Worm (Caenorhabditis elegans): ENCODE results near the gene F44G4.7.

Gene F44G4.7

DNA sequence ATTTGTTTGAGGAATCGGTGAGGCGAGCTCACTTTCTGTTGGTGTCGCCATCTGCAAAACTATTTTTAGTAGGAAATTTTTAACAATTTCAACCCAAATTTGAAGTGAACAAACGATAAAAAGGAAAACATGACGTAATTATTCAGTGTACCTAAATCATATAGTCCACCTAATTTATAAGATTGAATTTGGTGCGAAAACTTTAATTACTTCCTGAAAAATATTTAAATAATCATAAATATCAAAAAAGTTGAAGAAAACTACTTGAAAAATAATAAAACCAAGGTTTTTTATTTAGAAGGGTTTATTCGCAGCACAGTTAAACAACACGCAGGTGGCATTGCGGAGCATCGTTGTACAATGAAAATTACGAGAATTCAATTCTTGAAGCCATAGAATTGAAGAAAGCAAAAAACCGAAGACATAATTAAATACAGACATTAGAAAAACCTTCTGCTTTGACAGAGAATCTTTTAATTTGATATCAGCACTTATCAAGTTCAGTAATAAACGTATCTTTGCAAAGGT lies 31.4 kb downstream of the F44G4.7 start, which contains the start of gene tomm-40:
tomm-40 (minus strand) TSS at position 51 of the 528 bp plus-strand sequence.
- peak; percentile 37 for TF ChIP-seq unc-55 (GFP tag; optimal IDR thresholded peaks at IDR 0.05)
- TF ChIP-seq mdl-1 (tag; optimal IDR thresholded peaks at IDR 0.05) = no peak
- peak; percentile 39 for TF ChIP-seq C34F6.9 (tag; optimal IDR thresholded peaks at IDR 0.05)

DNA sequence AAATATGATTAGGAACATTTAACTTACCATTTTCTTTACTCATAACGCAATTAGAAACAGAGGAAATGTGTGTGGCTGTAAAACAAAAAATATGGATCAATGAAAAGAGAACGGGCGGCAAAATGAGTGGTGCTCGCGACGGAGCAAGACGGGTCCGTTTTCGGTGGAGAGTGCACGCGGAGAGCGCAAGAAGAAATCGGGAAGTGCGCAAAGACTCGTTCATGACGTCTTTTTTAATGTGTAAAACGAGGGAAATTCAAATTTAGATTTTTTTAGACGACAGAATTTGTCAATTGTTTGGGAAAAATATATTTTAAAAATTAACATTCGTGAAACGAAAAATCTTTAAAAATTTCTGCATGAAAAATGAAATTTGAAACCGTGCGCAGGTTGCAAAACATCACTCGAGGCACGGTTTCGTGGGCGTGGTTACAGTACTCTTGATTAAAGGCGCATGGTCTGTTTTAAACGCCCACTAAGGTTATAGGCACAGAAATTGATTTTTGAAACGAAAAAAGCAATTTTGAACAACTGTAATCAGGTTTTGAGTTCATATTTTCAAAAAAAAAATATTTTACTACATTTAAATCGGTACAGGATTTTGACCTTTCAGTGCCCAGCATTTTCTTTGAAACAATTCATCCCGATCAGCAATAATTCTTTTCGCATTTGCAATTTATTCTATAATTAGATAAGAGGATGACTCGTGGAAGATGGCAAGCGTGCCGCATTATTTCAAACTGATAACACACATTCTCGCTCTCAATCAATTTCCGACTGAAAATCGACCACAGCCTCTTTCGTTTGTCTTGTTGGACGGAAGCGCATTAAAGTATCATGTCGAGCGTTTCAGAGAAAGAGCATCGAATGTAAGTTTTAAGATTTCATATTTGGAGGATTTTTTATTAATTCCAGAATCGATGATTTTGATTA lies 35.5 kb downstream of the F44G4.7 start, which contains the start of the genes szy-20 and C18E9.5:
szy-20 (minus strand) TSS at position 83 of the 933 bp plus-strand sequence.
C18E9.5 (plus strand) TSS at position 730 of the 933 bp plus-strand sequence.
- peak; percentile 59 for TF ChIP-seq sma-3 (GFP tag; optimal IDR thresholded peaks at IDR 0.05)
- no peak for TF ChIP-seq elt-1 (tag; optimal IDR thresholded peaks at IDR 0.05)
- TF ChIP-seq elt-3 (tag; optimal IDR thresholded peaks at IDR 0.05) = no peak
- peak; percentile 74 for TF ChIP-seq sma-9 (GFP tag; optimal IDR thresholded peaks at IDR 0.05)
- TF ChIP-seq sma-9 (tag; optimal IDR thresholded peaks at IDR 0.05) = no peak
- peak; percentile 73 for TF ChIP-seq zag-1 (tag; optimal IDR thresholded peaks at IDR 0.05)
- TF ChIP-seq mdl-1 (tag; optimal IDR thresholded peaks at IDR 0.05) = peak in 1 of 2 experiments; percentile 23
- TF ChIP-seq F13H6.1 (tag; optimal IDR thresholded peaks at IDR 0.05) = peak; percentile 83
- peak; percentile 90 for TF ChIP-seq C34F6.9 (tag; optimal IDR thresholded peaks at IDR 0.05)
- no peak for TF ChIP-seq nhr-11 (tag; optimal IDR thresholded peaks at IDR 0.05)
- TF ChIP-seq snpc-4 (tag; optimal IDR thresholded peaks at IDR 0.05) = peak; percentile 26
- peak; percentile 35 for TF ChIP-seq nhr-10 (tag; optimal IDR thresholded peaks at IDR 0.05)
- peak; percentile 86 to 94 for TF ChIP-seq lsy-2 (tag; optimal IDR thresholded peaks at IDR 0.05)
- TF ChIP-seq nhr-12 (tag; optimal IDR thresholded peaks at IDR 0.05) = no peak
- TF ChIP-seq nhr-25 (tag; optimal IDR thresholded peaks at IDR 0.05) = peak; percentile 81
- peak; percentile 88 for TF ChIP-seq mab-5 (tag; optimal IDR thresholded peaks at IDR 0.05)
- TF ChIP-seq lin-13 (GFP tag; optimal IDR thresholded peaks at IDR 0.05) = peak; percentile 82
- TF ChIP-seq ZK546.5 (tag; optimal IDR thresholded peaks at IDR 0.05) = peak; percentile 50
- peak; percentile 75 for TF ChIP-seq crh-2 (tag; optimal IDR thresholded peaks at IDR 0.05)
- TF ChIP-seq ceh-16 (tag; optimal IDR thresholded peaks at IDR 0.05) = no peak
- peak; percentile 61 for TF ChIP-seq lin-11 (tag; optimal IDR thresholded peaks at IDR 0.05)
- TF ChIP-seq ztf-11 (tag; optimal IDR thresholded peaks at IDR 0.05) = no peak
- TF ChIP-seq fos-1 (tag; optimal IDR thresholded peaks at IDR 0.05) = peak; percentile 94
- TF ChIP-seq gmeb-1 (tag; optimal IDR thresholded peaks at IDR 0.05) = peak; percentile 96
- no peak for TF ChIP-seq unc-62 (GFP tag; optimal IDR thresholded peaks at IDR 0.05)
- peak; percentile 93 for TF ChIP-seq unc-55 (GFP tag; optimal IDR thresholded peaks at IDR 0.05)
- peak; percentile 71 for TF ChIP-seq nhr-129 (tag; optimal IDR thresholded peaks at IDR 0.05)
- TF ChIP-seq sem-4 (tag; optimal IDR thresholded peaks at IDR 0.05) = peak; percentile 1
- TF ChIP-seq aly-2 (tag; optimal IDR thresholded peaks at IDR 0.05) = no peak
- TF ChIP-seq R02D3.7 (tag; optimal IDR thresholded peaks at IDR 0.05) = peak; percentile 63
- TF ChIP-seq ztf-4 (tag; optimal IDR thresholded peaks at IDR 0.05) = peak; percentile 41
- peak; percentile 50 for TF ChIP-seq nhr-21 (tag; optimal IDR thresholded peaks at IDR 0.05)
- peak; percentile 71 for TF ChIP-seq egl-27 (tag; optimal IDR thresholded peaks at IDR 0.05)

DNA sequence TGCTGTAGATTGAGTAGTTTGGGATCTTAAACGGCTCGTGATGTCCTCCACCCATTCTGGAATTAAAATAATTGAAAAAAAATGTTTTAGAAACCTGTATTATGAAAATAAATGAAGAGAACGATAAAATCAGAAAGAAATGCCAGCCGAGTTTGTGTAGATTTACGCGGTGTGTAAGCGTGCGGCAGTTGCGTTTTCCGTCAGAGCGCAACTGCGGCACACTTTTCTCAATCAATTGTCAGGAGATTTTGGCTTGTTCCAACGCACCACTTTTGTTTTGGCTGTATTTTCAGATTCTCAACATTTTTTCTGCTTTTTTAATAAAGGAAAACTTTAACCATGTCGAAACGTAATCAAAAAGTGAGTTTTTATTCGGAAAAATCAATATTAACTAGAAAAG lies 40.1 kb downstream of the F44G4.7 start, which contains the start of the genes ndub-3 and C18E9.2:
ndub-3 (minus strand) TSS at position 56 of the 400 bp plus-strand sequence.
C18E9.2 (plus strand) TSS at position 172 of the 400 bp plus-strand sequence.
- TF ChIP-seq snpc-4 (tag; optimal IDR thresholded peaks at IDR 0.05) = no peak
- peak; percentile 40 for TF ChIP-seq crh-2 (tag; optimal IDR thresholded peaks at IDR 0.05)
- TF ChIP-seq peb-1 (tag; optimal IDR thresholded peaks at IDR 0.05) = no peak
- TF ChIP-seq ceh-82 (tag; optimal IDR thresholded peaks at IDR 0.05) = no peak
- no peak for TF ChIP-seq R02D3.7 (tag; optimal IDR thresholded peaks at IDR 0.05)
- peak in 1 of 2 experiments; percentile 66 for TF ChIP-seq lsy-2 (tag; optimal IDR thresholded peaks at IDR 0.05)
- no peak for TF ChIP-seq aly-2 (tag; optimal IDR thresholded peaks at IDR 0.05)
- TF ChIP-seq nhr-23 (tag; optimal IDR thresholded peaks at IDR 0.05) = no peak
- no peak for TF ChIP-seq elt-3 (tag; optimal IDR thresholded peaks at IDR 0.05)
- TF ChIP-seq mbf-1 (tag; optimal IDR thresholded peaks at IDR 0.05) = no peak
- peak; percentile 52 for TF ChIP-seq lin-11 (tag; optimal IDR thresholded peaks at IDR 0.05)
- no peak for TF ChIP-seq dmd-4 (tag; optimal IDR thresholded peaks at IDR 0.05)
- TF ChIP-seq ZK546.5 (tag; optimal IDR thresholded peaks at IDR 0.05) = no peak
- no peak for TF ChIP-seq mab-5 (tag; optimal IDR thresholded peaks at IDR 0.05)
- no peak for TF ChIP-seq nhr-21 (tag; optimal IDR thresholded peaks at IDR 0.05)
- TF ChIP-seq skn-1 (tag; optimal IDR thresholded peaks at IDR 0.05) = no peak
- TF ChIP-seq sma-9 (GFP tag; optimal IDR thresholded peaks at IDR 0.05) = no peak
- TF ChIP-seq sma-9 (tag; optimal IDR thresholded peaks at IDR 0.05) = no peak
- no peak for TF ChIP-seq gmeb-1 (tag; optimal IDR thresholded peaks at IDR 0.05)
- TF ChIP-seq unc-62 (GFP tag; optimal IDR thresholded peaks at IDR 0.05) = no peak
- no peak for TF ChIP-seq nhr-237 (tag; optimal IDR thresholded peaks at IDR 0.05)
- TF ChIP-seq C34F6.9 (tag; optimal IDR thresholded peaks at IDR 0.05) = peak; percentile 55
- no peak for TF ChIP-seq nhr-12 (tag; optimal IDR thresholded peaks at IDR 0.05)
- no peak for TF ChIP-seq elt-1 (tag; optimal IDR thresholded peaks at IDR 0.05)
- peak; percentile 60 for TF ChIP-seq nhr-129 (tag; optimal IDR thresholded peaks at IDR 0.05)
- TF ChIP-seq alr-1 (tag; optimal IDR thresholded peaks at IDR 0.05) = no peak
- no peak for TF ChIP-seq ztf-4 (tag; optimal IDR thresholded peaks at IDR 0.05)
- TF ChIP-seq blmp-1 (tag; optimal IDR thresholded peaks at IDR 0.05; ENCODE audit: insufficient read depth) = no peak
- no peak for TF ChIP-seq egl-27 (tag; optimal IDR thresholded peaks at IDR 0.05)
- no peak for TF ChIP-seq nhr-11 (tag; optimal IDR thresholded peaks at IDR 0.05)
- no peak for TF ChIP-seq nhr-77 (tag; optimal IDR thresholded peaks at IDR 0.05)
- TF ChIP-seq unc-55 (GFP tag; optimal IDR thresholded peaks at IDR 0.05) = peak; percentile 78
- TF ChIP-seq ztf-11 (tag; optimal IDR thresholded peaks at IDR 0.05) = no peak
- TF ChIP-seq sma-3 (GFP tag; optimal IDR thresholded peaks at IDR 0.05) = no peak
- TF ChIP-seq fos-1 (tag; optimal IDR thresholded peaks at IDR 0.05) = peak; percentile 32
- no peak for TF ChIP-seq nhr-6 (tag; optimal IDR thresholded peaks at IDR 0.05)

Measured in whole organism, L2 larva.